Worm (Caenorhabditis elegans) whole organism, mixed stage, embryonic: ENCODE results near the gene C04C11.1.

ENCODE experiments used
- lin-13 ChIP-seq: fragments of 150-350 bp; optimal IDR thresholded peaks from 2 replicates; lab custom pipeline; 2014; ENCODE audit warnings: missing biosample characterization, missing genetic modification characterization
- lsy-2 ChIP-seq: fragments of 150-350 bp; optimal IDR thresholded peaks from 2 replicates; lab custom pipeline; 2014; ENCODE audit warnings: missing biosample characterization, missing genetic modification characterization
- nhr-237 ChIP-seq: fragments of 150-350 bp; optimal IDR thresholded peaks from 2 replicates; lab custom pipeline; 2014; ENCODE audit warnings: missing biosample characterization, missing genetic modification characterization
- pha-4 ChIP-seq: fragments of 150-350 bp; optimal IDR thresholded peaks from 2 replicates; lab custom pipeline; 2018; ENCODE audit warnings: missing biosample characterization, missing genetic modification reagents, missing genetic modification characterization
- unc-62 ChIP-seq: fragments of 150-350 bp; optimal IDR thresholded peaks from 2 replicates; lab custom pipeline; 2014; ENCODE audit warnings: missing biosample characterization, missing genetic modification reagents, missing genetic modification characterization
- ztf-11 ChIP-seq: fragments of 150-350 bp; optimal IDR thresholded peaks from 2 replicates; lab custom pipeline; 2014; ENCODE audit warnings: missing biosample characterization, missing genetic modification characterization

DNA sequence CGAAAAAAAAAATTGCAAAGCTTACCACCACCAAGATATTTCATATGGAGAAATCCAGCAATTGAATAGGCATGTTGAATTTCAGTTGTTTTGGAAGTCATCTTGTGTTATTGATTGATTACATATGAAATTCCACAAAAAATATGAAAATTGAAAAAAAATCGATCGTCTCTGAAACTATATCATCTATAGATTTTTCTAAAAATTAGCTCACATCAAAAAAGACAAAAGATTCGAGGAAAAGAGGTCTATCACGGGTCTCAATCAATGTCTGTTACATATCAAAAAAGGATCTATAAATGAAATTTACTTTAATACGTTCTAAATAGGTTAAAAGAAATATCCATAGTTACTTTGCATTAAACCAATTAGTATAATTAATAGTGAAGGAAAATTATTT is 8.0 kb upstream of the C04C11.1 start, which contains the start of gene tbc-19:
- TF ChIP-seq lin-13: no peak
- no peak for TF ChIP-seq ztf-11 (tag; lab: Kevin White, UChicago)
- TF ChIP-seq pha-4 (tag; lab: Kevin White, UChicago): no peak
- no peak for TF ChIP-seq lsy-2 (tag; lab: Kevin White, UChicago)
- TF ChIP-seq nhr-237 (tag; lab: Kevin White, UChicago): no peak
- TF ChIP-seq unc-62 (GFP tag; lab: Kevin White, UChicago): no peak
